Fruit fly (Drosophila melanogaster) whole organism, embryonic: Measurements from ENCODE around the gene CG11970.

ENCODE experiments used
- Atf3 ChIP-seq: fragments of 200-800 bp; sonication (Bioruptor generic); optimal IDR thresholded peaks from 3 replicates; lab custom pipeline; 2016; ENCODE audit warnings: missing biosample characterization, missing genetic modification characterization
- Blimp-1 ChIP-seq: fragments of 200-800 bp; sonication (Bioruptor generic); optimal IDR thresholded peaks from 3 replicates; lab custom pipeline; 2018; ENCODE audit warnings: missing biosample characterization, missing genetic modification characterization, mild to moderate bottlenecking, moderate library complexity, missing genetic modification reagents
- CG10431 ChIP-seq: fragments of 200-800 bp; sonication (Bioruptor generic); optimal IDR thresholded peaks from 3 replicates; lab custom pipeline; 2018; ENCODE audit warnings: missing biosample characterization, mild to moderate bottlenecking, missing genetic modification characterization
- CG11696 ChIP-seq: fragments of 200-800 bp; sonication (Bioruptor generic); IDR thresholded peaks from 2 replicates; pipeline ENCODE4 v1.3.6; 2022; ENCODE audit warnings: missing biosample characterization, missing genetic modification characterization
- CG14441 ChIP-seq: fragments of 200-800 bp; sonication (Bioruptor generic); IDR thresholded peaks from 2 replicates; pipeline ENCODE4 v1.3.6; 2022; ENCODE audit warnings: missing biosample characterization, missing genetic modification characterization
- CG17328 ChIP-seq: fragments of 200-800 bp; sonication (Bioruptor generic); IDR thresholded peaks from 2 replicates; pipeline ENCODE4 v1.3.6; 2022; ENCODE audit warnings: missing biosample characterization, missing genetic modification characterization
- CG18262 ChIP-seq: fragments of 200-800 bp; optimal IDR thresholded peaks from 3 replicates; lab custom pipeline; 2019; ENCODE audit warnings: missing biosample characterization, mild to moderate bottlenecking, missing genetic modification characterization, moderate library complexity
- CG18599 ChIP-seq: fragments of 200-800 bp; sonication (Bioruptor generic); optimal IDR thresholded peaks from 3 replicates; lab custom pipeline; 2017; ENCODE audit warnings: missing biosample characterization, missing genetic modification characterization, mild to moderate bottlenecking, moderate library complexity, missing genetic modification reagents
- CG2199 ChIP-seq: fragments of 200-800 bp; sonication (Bioruptor generic); IDR thresholded peaks from 3 replicates; pipeline ENCODE4 v1.3.6; 2022; ENCODE audit warnings: missing biosample characterization, missing genetic modification characterization
- CG2712 ChIP-seq: fragments of 200-800 bp; optimal IDR thresholded peaks from 3 replicates; lab custom pipeline; 2019; ENCODE audit warnings: missing biosample characterization, mild to moderate bottlenecking, missing genetic modification characterization, moderate library complexity
- CG3065 ChIP-seq: fragments of 200-800 bp; sonication (Bioruptor generic); optimal IDR thresholded peaks from 2 replicates; lab custom pipeline; 2016; ENCODE audit warnings: missing biosample characterization, missing genetic modification characterization
- CG31388 ChIP-seq: fragments of 200-800 bp; sonication (Bioruptor generic); optimal IDR thresholded peaks from 2 replicates; lab custom pipeline; 2016; ENCODE audit warnings: missing biosample characterization, missing genetic modification characterization
- CG43689 ChIP-seq: fragments of 200-800 bp; sonication (Bioruptor generic); IDR thresholded peaks from 2 replicates; pipeline ENCODE4 v1.3.6; 2022; ENCODE audit warnings: missing biosample characterization, missing genetic modification characterization
- CG6683 ChIP-seq: fragments of 200-800 bp; sonication (Bioruptor generic); optimal IDR thresholded peaks from 2 replicates; lab custom pipeline; 2017; ENCODE audit warnings: missing biosample characterization, mild to moderate bottlenecking, missing genetic modification characterization, missing genetic modification reagents
- CG6813 ChIP-seq: fragments of 200-800 bp; sonication (Bioruptor generic); optimal IDR thresholded peaks from 2 replicates; lab custom pipeline; 2017; ENCODE audit warnings: missing biosample characterization, missing genetic modification characterization, mild to moderate bottlenecking, moderate library complexity, missing genetic modification reagents
- CG7928 ChIP-seq: fragments of 200-800 bp; sonication (Bioruptor generic); optimal IDR thresholded peaks from 2 replicates; lab custom pipeline; 2017; ENCODE audit warnings: missing biosample characterization, mild to moderate bottlenecking, missing genetic modification characterization
- CG9727 ChIP-seq: fragments of 200-800 bp; sonication (Bioruptor generic); optimal IDR thresholded peaks from 3 replicates; lab custom pipeline; 2017; ENCODE audit warnings: missing biosample characterization, mild to moderate bottlenecking, missing genetic modification characterization
- Dip3 ChIP-seq: fragments of 200-800 bp; sonication (Bioruptor generic); optimal IDR thresholded peaks from 3 replicates; lab custom pipeline; 2016; ENCODE audit warnings: missing biosample characterization, missing genetic modification characterization
- HLH3B ChIP-seq: fragments of 200-800 bp; sonication (Bioruptor generic); IDR thresholded peaks from 2 replicates; pipeline ENCODE4 v1.3.6; 2022; ENCODE audit warnings: missing biosample characterization, missing genetic modification characterization
- HLH54F ChIP-seq: fragments of 200-800 bp; sonication (Bioruptor generic); optimal IDR thresholded peaks from 3 replicates; lab custom pipeline; 2016; ENCODE audit warnings: missing biosample characterization, missing genetic modification characterization
- Hand ChIP-seq: fragments of 200-800 bp; sonication (Bioruptor generic); optimal IDR thresholded peaks from 2 replicates; lab custom pipeline; 2017; ENCODE audit warnings: mild to moderate bottlenecking, missing biosample characterization, missing genetic modification reagents, missing genetic modification characterization
- Lpt ChIP-seq: fragments of >200 bp; optimal IDR thresholded peaks from 2 replicates; lab custom pipeline; 2018; ENCODE audit warnings: missing biosample characterization, missing genetic modification characterization
- Med ChIP-seq: fragments of 200-800 bp; sonication (Bioruptor generic); peaks from one replicate; lab custom pipeline; 2016; ENCODE audit warnings: missing biosample characterization, missing genetic modification characterization, mild to moderate bottlenecking, inconsistent platforms, moderate library complexity
- Sry-β ChIP-seq: fragments of 200-800 bp; sonication (Bioruptor generic); optimal IDR thresholded peaks from 2 replicates; lab custom pipeline; 2018; ENCODE audit warnings: missing biosample characterization, mild to moderate bottlenecking, missing genetic modification characterization, moderate library complexity
- abd-A ChIP-seq: fragments of 200-800 bp; sonication (Bioruptor generic); optimal IDR thresholded peaks from 3 replicates; lab custom pipeline; 2019; ENCODE audit warnings: missing biosample characterization, mild to moderate bottlenecking, missing genetic modification characterization, moderate library complexity
- ara ChIP-seq: fragments of 200-800 bp; sonication (Bioruptor generic); IDR thresholded peaks from 2 replicates; pipeline ENCODE4 v1.3.6; 2022; ENCODE audit warnings: missing biosample characterization, missing genetic modification characterization
- az2 ChIP-seq: fragments of 200-800 bp; sonication (Bioruptor generic); optimal IDR thresholded peaks from 3 replicates; lab custom pipeline; 2016; ENCODE audit warnings: missing biosample characterization, missing genetic modification characterization
- bowl ChIP-seq: fragments of 200-800 bp; sonication (Bioruptor generic); IDR thresholded peaks from 2 replicates; pipeline ENCODE4 v1.3.6; 2022; ENCODE audit warnings: missing biosample characterization, missing genetic modification characterization
- bsh ChIP-seq, 2 experiments: fragments of 200-800 bp; sonication (Bioruptor generic); optimal IDR thresholded peaks; 2 replicates each; lab custom pipeline; 2017 to 2018; ENCODE audit warnings: mild to moderate bottlenecking in 2 of 2, missing biosample characterization in 2 of 2, missing genetic modification characterization in 2 of 2, moderate library complexity in 1 of 2
- cg ChIP-seq: fragments of 200-800 bp; sonication (Bioruptor generic); optimal IDR thresholded peaks from 3 replicates; lab custom pipeline; 2019; ENCODE audit warnings: missing biosample characterization, mild to moderate bottlenecking, missing genetic modification characterization, moderate library complexity
- ci ChIP-seq: fragments of 200-800 bp; sonication (Bioruptor generic); IDR thresholded peaks from 3 replicates; pipeline ENCODE4 v1.3.6; 2022; ENCODE audit warnings: missing biosample characterization, missing genetic modification characterization
- ftz-f1 ChIP-seq: fragments of 200-800 bp; sonication (Bioruptor generic); optimal IDR thresholded peaks from 2 replicates; lab custom pipeline; 2016; ENCODE audit warnings: missing biosample characterization, missing genetic modification characterization
- gsb ChIP-seq: fragments of 200-800 bp; sonication (Bioruptor generic); IDR thresholded peaks from 2 replicates; pipeline ENCODE4 v1.3.6; 2022; ENCODE audit warnings: missing biosample characterization, missing genetic modification characterization
- ham ChIP-seq: fragments of 200-800 bp; sonication (Bioruptor generic); IDR thresholded peaks from 2 replicates; pipeline ENCODE4 v1.3.6; 2022; ENCODE audit warnings: missing biosample characterization, missing genetic modification characterization
- jing ChIP-seq: fragments of 200-800 bp; sonication (Bioruptor generic); optimal IDR thresholded peaks from 2 replicates; lab custom pipeline; 2018; ENCODE audit warnings: missing biosample characterization, mild to moderate bottlenecking, missing genetic modification characterization
- ken ChIP-seq: fragments of 200-800 bp; sonication (Bioruptor generic); IDR thresholded peaks from 3 replicates; pipeline ENCODE4 v1.3.6; 2022; ENCODE audit warnings: missing biosample characterization, missing genetic modification characterization
- kni ChIP-seq: fragments of 200-800 bp; sonication (Bioruptor generic); optimal IDR thresholded peaks from 3 replicates; lab custom pipeline; 2017; ENCODE audit warnings: mild to moderate bottlenecking, missing biosample characterization, missing genetic modification reagents, missing genetic modification characterization
- knrl ChIP-seq: fragments of 200-800 bp; sonication (Bioruptor generic); IDR thresholded peaks from 3 replicates; pipeline ENCODE4 v1.3.6; 2022; ENCODE audit warnings: missing biosample characterization, missing genetic modification characterization; ENCODE audit not compliant: partially characterized antibody
- nerfin-1 ChIP-seq: fragments of 200-800 bp; sonication (Bioruptor generic); optimal IDR thresholded peaks from 3 replicates; lab custom pipeline; 2019; ENCODE audit warnings: missing biosample characterization, mild to moderate bottlenecking, missing genetic modification characterization, moderate library complexity
- oc ChIP-seq: fragments of 200-800 bp; sonication (Bioruptor generic); optimal IDR thresholded peaks from 2 replicates; lab custom pipeline; 2018; ENCODE audit warnings: missing biosample characterization, mild to moderate bottlenecking, missing genetic modification characterization, moderate library complexity
- phol ChIP-seq: fragments of 200-800 bp; sonication (Bioruptor generic); optimal IDR thresholded peaks from 3 replicates; lab custom pipeline; 2018; ENCODE audit warnings: missing biosample characterization, mild to moderate bottlenecking, missing genetic modification characterization, moderate library complexity
- pros ChIP-seq: fragments of 200-800 bp; sonication (Bioruptor generic); optimal IDR thresholded peaks from 3 replicates; lab custom pipeline; 2019; ENCODE audit warnings: missing biosample characterization, mild to moderate bottlenecking, missing genetic modification characterization, moderate library complexity
- sd ChIP-seq: fragments of 200-800 bp; sonication (Bioruptor generic); optimal IDR thresholded peaks from 3 replicates; lab custom pipeline; 2018; ENCODE audit warnings: missing biosample characterization, mild to moderate bottlenecking, missing genetic modification characterization, moderate library complexity
- trh ChIP-seq: fragments of 200-800 bp; sonication (Bioruptor generic); optimal IDR thresholded peaks from 2 replicates; lab custom pipeline; 2016; ENCODE audit warnings: missing biosample characterization, missing genetic modification characterization
- vvl ChIP-seq: fragments of 200-800 bp; sonication (Bioruptor generic); IDR thresholded peaks from 2 replicates; pipeline ENCODE4 v1.3.6; 2022; ENCODE audit warnings: missing biosample characterization, missing genetic modification characterization

The CG11970 gene

DNA sequence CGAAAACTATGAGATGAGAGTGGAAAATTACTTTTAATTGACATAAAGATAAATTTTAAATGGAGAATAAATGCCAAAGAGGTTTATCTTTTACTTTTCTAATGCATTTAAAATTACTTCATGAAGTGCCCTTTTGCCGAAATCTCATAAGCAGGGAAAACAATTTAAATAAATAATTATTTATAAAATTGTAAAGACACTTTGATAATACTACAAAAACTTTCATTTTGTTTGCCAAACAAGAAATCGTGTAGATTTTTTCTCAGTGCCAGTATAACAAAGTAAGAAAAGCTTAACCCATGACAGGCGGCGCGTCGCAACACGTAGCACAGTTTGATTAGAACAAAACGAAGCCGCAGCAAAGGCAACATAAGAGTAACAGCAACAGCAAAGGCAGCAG lies 35.7 kb upstream of the CG11970 start (continued):
- TF ChIP-seq CG7928 (no peak), CG17328 (GFP tag; lab: Robert Waterston, UW) (0 out of 2 replicates have a peak, but pooled peaks have one; percentile 10), CG9727 (GFP tag; lab: Kevin White, UChicago) (no peak), cg (no peak), knrl (GFP tag; lab: Robert Waterston, UW) (no peak), CG2712 (tag; lab: Kevin White, UChicago) (peak; percentile 21), ftz-f1 (GFP tag; lab: Kevin White, UChicago) (no peak), az2 (no peak), Hand (GFP tag; lab: Kevin White, UChicago) (no peak), CG18262 (tag; lab: Kevin White, UChicago) (peak; percentile 26), bsh (GFP tag; optimal IDR thresholded peaks at IDR 0.05; lab: Kevin White, UChicago) (peak in 1 of 2 experiments; percentile 43)

- TF ChIP-seq Med (GFP tag; lab: Kevin White, UChicago) (peak; percentile 20), CG18599 (GFP tag; lab: Kevin White, UChicago) (no peak), Lpt (GFP tag; lab: Kevin White, UChicago) (no peak), CG3065 (GFP tag; lab: Kevin White, UChicago) (no peak), CG10431 (GFP tag; lab: Kevin White, UChicago) (no peak), nerfin-1 (no peak), trh (GFP tag; lab: Kevin White, UChicago) (no peak), jing (GFP tag; lab: Kevin White, UChicago) (no peak), Sry-β (GFP tag; lab: Kevin White, UChicago) (no peak), cg (peak; percentile 71), oc (tag; lab: Kevin White, UChicago) (peak; percentile 27), CG43689 (no peak), CG31388 (no peak), CG14441 (GFP tag; lab: Robert Waterston, UW) (no peak), CG2199 (peak; percentile 62; the same call in 1 of the 3 replicates), HLH54F (no peak), CG11696 (no peak), phol (tag; lab: Kevin White, UChicago) (no peak), Dip3 (GFP tag; lab: Kevin White, UChicago) (no peak), gsb (GFP tag; lab: Robert Waterston, UW) (no peak), ken (GFP tag; lab: Robert Waterston, UW) (no peak), ham (no peak), pros (GFP tag; lab: Kevin White, UChicago) (peak; percentile 86), HLH3B (GFP tag; lab: Robert Waterston, UW) (no peak), CG6813 (GFP tag; lab: Kevin White, UChicago) (no peak), abd-A (tag; lab: Kevin White, UChicago) (no peak), ara (GFP tag; lab: Robert Waterston, UW) (no peak), sd (tag; lab: Kevin White, UChicago) (peak; percentile 66), Blimp-1 (GFP tag; lab: Kevin White, UChicago) (no peak), ci (no peak), kni (peak; percentile 80), CG6683 (GFP tag; lab: Kevin White, UChicago) (no peak), bowl (no peak), vvl (GFP tag; lab: Robert Waterston, UW) (peak; percentile 58; the same call in 1 of the 2 replicates), Atf3 (no peak)
Observed at dm6 chr3R:8949334-8950066, 35.0 kb upstream of the CG11970 start.
